Worm (Caenorhabditis elegans) whole organism, early embryonic: ENCODE data around the gene F46G10.1.

Experiments
- F13C5.2 ChIP-seq: sonication (generic microtip); optimal IDR thresholded peaks from 2 replicates; lab custom pipeline; 2017; ENCODE audit warnings: mild to moderate bottlenecking, missing genetic modification characterization, inconsistent platforms, missing compliant biosample characterization
- ama-1 ChIP-seq: fragments of 150-350 bp; optimal IDR thresholded peaks from 2 replicates; lab custom pipeline; 2014
- hmbx-1 ChIP-seq: sonication (generic microtip); optimal IDR thresholded peaks from 2 replicates; lab custom pipeline; 2016; ENCODE audit warnings: mild to moderate bottlenecking, missing genetic modification characterization, missing compliant biosample characterization
- tra-4 ChIP-seq: sonication (generic microtip); optimal IDR thresholded peaks from 2 replicates; lab custom pipeline; 2017; ENCODE audit warnings: missing genetic modification characterization, missing compliant biosample characterization

DNA sequence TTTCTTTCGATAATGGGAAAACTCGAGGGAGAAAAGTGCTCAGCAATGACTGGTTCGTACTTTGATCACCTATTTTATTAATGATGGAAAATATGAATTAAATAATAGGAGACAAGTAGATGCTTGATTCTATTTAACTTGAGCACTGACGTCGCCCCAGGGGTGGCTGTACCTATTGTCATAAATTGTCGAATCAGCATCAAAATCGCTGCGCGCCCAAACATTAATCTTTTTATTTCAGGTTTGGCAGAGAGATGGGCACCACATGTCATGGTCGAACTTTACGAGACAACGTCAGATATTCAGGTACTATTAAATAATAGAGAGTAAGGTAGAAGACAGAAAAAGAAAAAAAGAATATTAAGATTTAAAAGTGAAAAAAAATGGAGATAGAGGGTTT, 12.8 kb upstream of the F46G10.1 start:
- TF ChIP-seq F13C5.2 (tag; lab: Kevin White, UChicago): no peak
- TF ChIP-seq ama-1 (lab: Kevin White, UChicago): no peak
- no peak for TF ChIP-seq tra-4 (tag; lab: Kevin White, UChicago)
- no peak for TF ChIP-seq hmbx-1 (tag; lab: Kevin White, UChicago)
